Fruit fly (Drosophila melanogaster) whole organism, pupa: Measurements from ENCODE around the gene CG12522.

ENCODE experiments used
- CG12605 ChIP-seq: fragments of 200-800 bp; sonication (Bioruptor generic); IDR thresholded peaks from 2 replicates; pipeline ENCODE4 v1.3.6; 2022; ENCODE audit warnings: missing biosample characterization, missing genetic modification characterization
- fd96Ca ChIP-seq: fragments of 200-800 bp; sonication (Bioruptor generic); IDR thresholded peaks from 3 replicates; pipeline ENCODE4 v1.3.6; 2022; ENCODE audit warnings: missing biosample characterization, missing genetic modification characterization

dm6 chr3L:11062441-11062840 is 45.6 kb upstream of the CG12522 start, which contains the start of gene CG32069:
- TF ChIP-seq CG12605 (GFP tag; lab: Robert Waterston, UW) (no peak), fd96Ca (no peak)
